Fruit fly (Drosophila melanogaster) ovary, adult (tissue): ENCODE data around the gene mRpL32.

ENCODE experiments used
- CG17801 ChIP-seq: fragments of 200-800 bp; optimal IDR thresholded peaks from 2 replicates; lab custom pipeline; 2019; ENCODE audit warnings: missing biosample characterization, mild to moderate bottlenecking, missing genetic modification characterization, moderate library complexity; ENCODE audit not compliant: partially characterized antibody

Gene mRpL32

DNA sequence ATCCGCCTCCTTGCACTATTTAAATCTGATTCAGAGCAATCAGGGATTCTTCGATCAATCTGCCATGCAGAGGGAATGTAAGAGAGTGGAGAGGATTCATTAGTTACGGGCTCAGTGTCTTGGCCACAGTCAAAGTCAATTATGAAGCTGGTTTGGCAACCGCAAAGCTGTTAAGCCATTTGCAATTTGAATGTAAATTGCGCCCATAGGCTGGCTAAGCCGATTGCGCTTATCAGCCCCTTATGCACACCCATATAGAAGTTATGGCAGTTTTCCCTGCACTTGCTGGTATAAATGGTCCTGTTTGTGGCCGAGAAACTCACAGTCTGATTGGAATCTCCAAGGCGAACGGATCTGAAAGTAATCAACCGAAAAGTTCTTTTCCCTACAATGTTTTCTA lies 9.6 kb downstream of the mRpL32 start, which contains the start of gene CAH5:
Gene CAH5, plus strand, starts transcription at position 301 of the 400 bp plus-strand sequence.
- TF ChIP-seq CG17801 (GFP tag; lab: Kevin White, UChicago): no peak

dm6 chr3R:31263934-31264333 lies 11.3 kb downstream of the mRpL32 start:
- peak; percentile 0 for TF ChIP-seq CG17801 (GFP tag; lab: Kevin White, UChicago)

DNA sequence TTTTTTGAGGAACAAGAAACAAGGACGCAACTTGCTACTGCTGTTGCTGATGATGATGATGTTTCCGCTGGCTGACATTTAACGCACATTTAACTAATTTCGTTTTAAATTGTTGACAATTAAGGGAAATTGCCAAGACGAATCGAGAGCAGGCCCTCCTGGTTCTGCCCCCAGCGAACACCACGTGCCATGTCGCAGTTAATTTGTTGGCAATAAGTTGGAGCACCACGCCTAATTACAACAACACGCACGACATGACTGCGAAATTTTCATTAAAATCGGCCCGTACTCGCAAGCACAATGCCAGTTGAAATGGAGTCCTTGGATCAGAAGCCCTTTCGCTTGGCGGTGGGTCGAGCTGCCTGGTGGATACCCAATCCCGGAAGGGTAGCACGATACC lies 12.8 kb downstream of the mRpL32 start, which contains the start of gene ppk24:
Gene ppk24, plus strand, starts transcription at position 301 of the 400 bp plus-strand sequence.
- TF ChIP-seq CG17801 (GFP tag; lab: Kevin White, UChicago): no peak

DNA sequence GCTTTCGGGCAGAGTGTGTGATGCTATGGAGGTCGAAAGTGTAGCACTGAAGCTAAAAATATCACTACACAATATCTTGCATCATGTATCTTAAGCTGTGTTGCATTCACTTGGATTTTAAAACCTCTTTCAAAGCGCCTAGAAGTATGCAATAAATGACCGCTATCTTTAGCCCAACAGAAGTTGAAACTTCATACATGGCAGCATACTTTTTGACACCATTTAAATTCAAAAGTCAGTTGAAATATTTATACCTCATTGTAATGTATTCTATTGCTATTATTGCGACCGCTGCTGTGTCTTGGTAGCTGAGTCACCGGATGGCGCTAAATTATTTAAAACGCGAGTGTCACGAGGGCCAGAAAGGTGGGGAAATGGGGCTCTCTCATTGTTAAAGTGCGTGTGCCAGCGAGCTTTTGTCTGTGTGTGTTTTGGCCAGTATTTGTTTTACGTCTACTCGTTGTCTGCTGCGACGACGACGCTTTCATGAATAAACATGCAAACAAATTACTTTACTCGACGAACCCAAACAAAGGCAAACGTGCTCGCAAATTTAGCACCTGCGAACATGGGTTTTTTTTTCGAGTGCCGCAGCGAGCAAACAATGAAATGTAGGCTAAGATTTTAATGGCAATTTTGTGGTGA lies 18.2 kb downstream of the mRpL32 start:
- TF ChIP-seq CG17801 (GFP tag; lab: Kevin White, UChicago): no peak

DNA sequence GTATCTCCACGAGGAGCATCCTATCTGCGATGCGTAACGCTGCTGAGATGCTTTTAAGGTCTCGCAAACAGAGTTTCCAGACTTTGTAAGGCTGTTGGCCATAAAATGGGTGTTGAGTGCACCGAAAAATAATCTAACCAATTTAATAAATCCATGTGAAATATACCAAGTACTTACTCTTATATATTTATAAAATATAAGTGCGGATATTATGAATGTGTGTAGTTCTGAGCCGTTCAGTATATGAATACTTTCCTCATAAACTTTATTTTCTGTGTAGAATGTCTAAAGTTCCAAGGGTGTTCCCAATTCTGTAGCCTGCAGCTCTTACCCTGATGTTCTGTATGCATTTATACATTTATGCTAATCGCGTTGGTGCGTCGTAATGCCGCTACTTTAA lies 33.1 kb downstream of the mRpL32 start:
- no peak for TF ChIP-seq CG17801 (GFP tag; lab: Kevin White, UChicago)

DNA sequence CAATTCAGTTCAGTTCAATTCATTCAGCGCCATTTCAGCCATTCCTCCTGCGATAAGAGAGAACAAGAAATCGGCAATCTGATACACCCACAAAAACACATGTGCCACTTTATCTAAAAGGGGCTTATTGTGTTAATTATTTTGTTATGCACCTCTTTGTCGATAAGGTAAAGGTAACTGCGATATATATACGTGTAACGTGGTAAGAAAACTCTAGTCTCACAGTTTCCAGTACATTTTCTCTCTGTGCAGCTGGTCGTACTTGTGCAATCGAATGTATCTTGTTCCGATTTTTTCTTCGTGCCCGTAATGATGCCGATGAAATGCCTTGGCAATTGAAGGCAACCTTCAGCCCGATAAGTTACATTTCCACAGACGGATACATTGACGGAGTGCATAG lies 34.9 kb downstream of the mRpL32 start:
- no peak for TF ChIP-seq CG17801 (GFP tag; lab: Kevin White, UChicago)

dm6 chr3R:31290195-31290594 lies 37.5 kb downstream of the mRpL32 start:
- TF ChIP-seq CG17801 (GFP tag; lab: Kevin White, UChicago): no peak

- no peak for TF ChIP-seq CG17801 (GFP tag; lab: Kevin White, UChicago)
Measured at dm6 chr3R:31295694-31296093, 43.0 kb downstream of the mRpL32 start.

- TF ChIP-seq CG17801 (GFP tag; lab: Kevin White, UChicago): no peak
Measured at dm6 chr3R:31296989-31297388, 44.3 kb downstream of the mRpL32 start.

- no peak for TF ChIP-seq CG17801 (GFP tag; lab: Kevin White, UChicago)
Measured at dm6 chr3R:31301527-31301926, 48.9 kb downstream of the mRpL32 start.
